Fruit fly (Drosophila melanogaster): ENCODE measurements around the gene Lint-O.

- no peak for TF ChIP-seq CG8632 (GFP tag; optimal IDR thresholded peaks at IDR 0.05)
- no peak for TF ChIP-seq CG31627 (GFP tag; optimal IDR thresholded peaks at IDR 0.05)
- no peak for TF ChIP-seq CG10669 (GFP tag; optimal IDR thresholded peaks at IDR 0.05)
- no peak for TF ChIP-seq Blimp-1 (GFP tag; optimal IDR thresholded peaks at IDR 0.05)
- no peak for TF ChIP-seq fd59A (GFP tag; optimal IDR thresholded peaks at IDR 0.05)
- TF ChIP-seq CG3032 (tag; optimal IDR thresholded peaks at IDR 0.05), result no peak
- TF ChIP-seq vri (GFP tag; optimal IDR thresholded peaks at IDR 0.05), result no peak
Measured at dm6 chrX:2662540-2663133, 35.9 kb upstream of the Lint-O start.

Data from whole organism, prepupa.